Worm (Caenorhabditis elegans) whole organism, L1 larva: ENCODE results near the gene cul-2.

Experiments
- C04F5.9 ChIP-seq: sonication (generic microtip); optimal IDR thresholded peaks from 2 replicates; lab custom pipeline; 2016; ENCODE audit warnings: missing genetic modification characterization, missing compliant biosample characterization
- C34B4.2 ChIP-seq: sonication (generic microtip); optimal IDR thresholded peaks from 2 replicates; lab custom pipeline; 2017; ENCODE audit warnings: mild to moderate bottlenecking, missing genetic modification characterization, missing compliant biosample characterization
- F16B12.6 ChIP-seq: fragments of 150-350 bp; optimal IDR thresholded peaks from 2 replicates; lab custom pipeline; 2014; ENCODE audit warnings: missing biosample characterization, missing genetic modification characterization
- alr-1 ChIP-seq: fragments of 200-800 bp; sonication (Bioruptor generic); optimal IDR thresholded peaks from 2 replicates; lab custom pipeline; 2018; ENCODE audit warnings: borderline replicate concordance, mild to moderate bottlenecking, missing genetic modification characterization, missing compliant biosample characterization
- aly-2 ChIP-seq: fragments of 150-350 bp; optimal IDR thresholded peaks from 2 replicates; lab custom pipeline; 2014; ENCODE audit warnings: missing biosample characterization, missing genetic modification characterization
- ama-1 ChIP-seq: fragments of 150-350 bp; optimal IDR thresholded peaks from 2 replicates; lab custom pipeline; 2014
- ceh-63 ChIP-seq: fragments of 200-800 bp; sonication (Bioruptor generic); optimal IDR thresholded peaks from 2 replicates; lab custom pipeline; 2018; ENCODE audit warnings: mild to moderate bottlenecking, missing genetic modification characterization, missing compliant biosample characterization
- ceh-8 ChIP-seq: fragments of 200-800 bp; sonication (Bioruptor generic); optimal IDR thresholded peaks from 2 replicates; lab custom pipeline; 2018; ENCODE audit warnings: mild to moderate bottlenecking, missing genetic modification characterization, moderate library complexity, missing compliant biosample characterization
- ceh-88 ChIP-seq: fragments of 200-800 bp; sonication (Bioruptor generic); IDR thresholded peaks from 2 replicates; pipeline ENCODE4 v1.3.6; 2022; ENCODE audit warnings: missing genetic modification characterization, missing compliant biosample characterization
- ceh-90 ChIP-seq: sonication (generic microtip); optimal IDR thresholded peaks from 2 replicates; lab custom pipeline; 2016; ENCODE audit warnings: missing genetic modification characterization, missing compliant biosample characterization
- dpl-1 ChIP-seq, 3 experiments: fragments of 150-350 bp in 2 of 3; sonication (generic microtip) in 1 of 3; optimal IDR thresholded peaks; 2 replicates each; lab custom pipeline; 2014 to 2017; ENCODE audit warnings: missing biosample characterization in 3 of 3, missing genetic modification characterization in 3 of 3, missing genetic modification reagents in 3 of 3
- dsc-1 ChIP-seq: sonication (generic microtip); optimal IDR thresholded peaks from 2 replicates; lab custom pipeline; 2016; ENCODE audit warnings: mild to moderate bottlenecking, missing genetic modification characterization, missing compliant biosample characterization
- efl-1 ChIP-seq, 4 experiments: fragments of 150-350 bp; optimal IDR thresholded peaks in 3 of 4; peaks in 1 of 4; 1 replicate in 1 of 4; 2 replicates in 3 of 4; lab custom pipeline; 2014; ENCODE audit warnings: missing biosample characterization in 2 of 4, missing genetic modification characterization in 2 of 4, missing genetic modification reagents in 2 of 4
- elt-2 ChIP-seq: sonication (generic microtip); optimal IDR thresholded peaks from 2 replicates; lab custom pipeline; 2016; ENCODE audit warnings: missing genetic modification characterization, mild to moderate bottlenecking, inconsistent platforms, missing compliant biosample characterization, missing genetic modification reagents
- fkh-4 ChIP-seq: sonication (generic microtip); optimal IDR thresholded peaks from 2 replicates; lab custom pipeline; 2016; ENCODE audit warnings: missing compliant biosample characterization, missing genetic modification characterization, borderline replicate concordance
- grh-1 ChIP-seq: fragments of 200-800 bp; sonication (Bioruptor generic); IDR thresholded peaks from 2 replicates; pipeline ENCODE4 v1.3.6; 2022; ENCODE audit warnings: missing genetic modification reagents, missing genetic modification characterization, missing compliant biosample characterization
- hpl-2 ChIP-seq: fragments of 150-350 bp; optimal IDR thresholded peaks from 2 replicates; lab custom pipeline; 2014; ENCODE audit warnings: missing biosample characterization, missing genetic modification reagents, missing genetic modification characterization
- lin-15B ChIP-seq: fragments of 150-350 bp; sonication (generic microtip); optimal IDR thresholded peaks from 3 replicates; lab custom pipeline; 2014; ENCODE audit warnings: missing biosample characterization, missing genetic modification characterization
- lin-39 ChIP-seq: fragments of 150-350 bp; optimal IDR thresholded peaks from 2 replicates; lab custom pipeline; 2014; ENCODE audit warnings: missing biosample characterization, missing genetic modification reagents, missing genetic modification characterization
- mef-2 ChIP-seq: fragments of 150-350 bp; optimal IDR thresholded peaks from 2 replicates; lab custom pipeline; 2014; ENCODE audit warnings: missing biosample characterization, missing genetic modification characterization
- mep-1 ChIP-seq: fragments of 150-350 bp; optimal IDR thresholded peaks from 2 replicates; lab custom pipeline; 2014; ENCODE audit warnings: missing biosample characterization, missing genetic modification characterization
- nhr-237 ChIP-seq: fragments of 150-350 bp; optimal IDR thresholded peaks from 2 replicates; lab custom pipeline; 2014; ENCODE audit warnings: missing biosample characterization, missing genetic modification characterization
- nhr-28 ChIP-seq: fragments of 150-350 bp; optimal IDR thresholded peaks from 2 replicates; lab custom pipeline; 2014; ENCODE audit warnings: missing biosample characterization, missing genetic modification characterization
- nhr-47 ChIP-seq: sonication (generic microtip); optimal IDR thresholded peaks from 2 replicates; lab custom pipeline; 2016; ENCODE audit warnings: mild to moderate bottlenecking, missing genetic modification characterization, moderate library complexity, missing compliant biosample characterization
- pag-3 ChIP-seq: sonication (generic microtip); optimal IDR thresholded peaks from 2 replicates; lab custom pipeline; 2017; ENCODE audit warnings: missing genetic modification characterization, mild to moderate bottlenecking, missing compliant biosample characterization, antibody characterized with exemption, borderline replicate concordance; ENCODE audit not compliant: insufficient read depth
- snpc-4 ChIP-seq: fragments of 150-350 bp; optimal IDR thresholded peaks from 2 replicates; lab custom pipeline; 2014; ENCODE audit warnings: missing biosample characterization, missing genetic modification characterization
- snu-23 ChIP-seq: sonication (generic microtip); optimal IDR thresholded peaks from 2 replicates; lab custom pipeline; 2016; ENCODE audit warnings: missing genetic modification characterization, missing compliant biosample characterization
- sox-4 ChIP-seq: sonication (generic microtip); optimal IDR thresholded peaks from 2 replicates; lab custom pipeline; 2016; ENCODE audit warnings: missing genetic modification characterization, missing compliant biosample characterization
- sptf-1 ChIP-seq: fragments of 150-350 bp; optimal IDR thresholded peaks from 2 replicates; lab custom pipeline; 2014; ENCODE audit warnings: missing biosample characterization, missing genetic modification characterization
- sup-37 ChIP-seq: fragments of 200-800 bp; sonication (Bioruptor generic); optimal IDR thresholded peaks from 2 replicates; lab custom pipeline; 2018; ENCODE audit warnings: mild to moderate bottlenecking, missing genetic modification characterization, missing compliant biosample characterization
- tbx-2 ChIP-seq: sonication (generic microtip); optimal IDR thresholded peaks from 2 replicates; lab custom pipeline; 2016; ENCODE audit warnings: missing genetic modification characterization, missing compliant biosample characterization
- unc-30 ChIP-seq: sonication (generic microtip); optimal IDR thresholded peaks from 2 replicates; lab custom pipeline; 2017; ENCODE audit warnings: missing biosample characterization, missing genetic modification characterization
- unc-62 ChIP-seq: fragments of 150-350 bp; optimal IDR thresholded peaks from 2 replicates; lab custom pipeline; 2014; ENCODE audit warnings: missing biosample characterization, missing genetic modification reagents, missing genetic modification characterization
- unc-98 ChIP-seq: fragments of 200-800 bp; sonication (Bioruptor generic); IDR thresholded peaks from 2 replicates; pipeline ENCODE4 v1.3.6; 2022; ENCODE audit warnings: missing genetic modification characterization, missing compliant biosample characterization
- zag-1 ChIP-seq: fragments of 150-350 bp; optimal IDR thresholded peaks from 2 replicates; lab custom pipeline; 2014; ENCODE audit warnings: missing biosample characterization, missing genetic modification characterization
- zip-4 ChIP-seq: fragments of 200-800 bp; sonication (Bioruptor generic); optimal IDR thresholded peaks from 2 replicates; lab custom pipeline; 2018; ENCODE audit warnings: mild to moderate bottlenecking, missing genetic modification characterization, moderate library complexity, missing compliant biosample characterization
- ztf-11 ChIP-seq, 2 experiments: sonication (generic microtip); optimal IDR thresholded peaks; 2 replicates each; lab custom pipeline; 2016 to 2017; ENCODE audit warnings: missing genetic modification characterization in 2 of 2, missing biosample characterization in 1 of 2, missing compliant biosample characterization in 1 of 2

Gene cul-2

ce11 chrIII:13643534-13643933 is 43.5 kb upstream of the cul-2 start, which contains the start of the genes drr-2 and set-16 (continued):
- TF ChIP-seq F16B12.6 (tag; lab: Kevin White, UChicago) = peak; percentile 100
- TF ChIP-seq fkh-4 (tag; lab: Kevin White, UChicago) = peak; percentile 88
- TF ChIP-seq ceh-63 (GFP tag; lab: Kevin White, UChicago) = peak; percentile 56
- peak; percentile 96 for TF ChIP-seq sup-37 (GFP tag; lab: Kevin White, UChicago)
- TF ChIP-seq elt-2 (tag; lab: Kevin White, UChicago) = peak; percentile 98
- TF ChIP-seq snu-23 = peak; percentile 99
- peak; percentile 99 for TF ChIP-seq nhr-47
- peak; percentile 85 for TF ChIP-seq mef-2 (tag; lab: Kevin White, UChicago)

- peak; percentile 70 for TF ChIP-seq alr-1
- no peak for TF ChIP-seq C04F5.9 (tag; lab: Kevin White, UChicago)
- TF ChIP-seq, all 84 proteins: peak for 1
Measured at ce11 chrIII:13644279-13644678, 42.8 kb upstream of the cul-2 start.

ce11 chrIII:13645885-13646488 is 41.1 kb upstream of the cul-2 start:
- TF ChIP-seq sptf-1 (tag; lab: Kevin White, UChicago) (no peak), hpl-2 (GFP tag; lab: Kevin White, UChicago) (no peak), efl-1 (optimal IDR thresholded peaks at IDR 0.05; lab: Kevin White, UChicago) (no peak), efl-1 (GFP tag; optimal IDR thresholded peaks at IDR 0.05 in 1 of 2; lab: Kevin White, UChicago) (peak in 1 of 2 experiments; percentile 13)

- no peak for TF ChIP-seq alr-1
Measured at ce11 chrIII:13648540-13648939, 38.5 kb upstream of the cul-2 start.

ce11 chrIII:13651414-13651813 is 35.7 kb upstream of the cul-2 start:
- TF ChIP-seq C04F5.9 (tag; lab: Kevin White, UChicago) (no peak), lin-15B (no peak), ceh-8 (peak; percentile 13)

ce11 chrIII:13652010-13652409 is 35.1 kb upstream of the cul-2 start:
- TF ChIP-seq mep-1 (no peak), unc-30 (tag; lab: Kevin White, UChicago) (no peak), ztf-11 (tag; optimal IDR thresholded peaks at IDR 0.05; lab: Kevin White, UChicago) (no peak), lin-39 (tag; lab: Kevin White, UChicago) (no peak), nhr-237 (tag; lab: Kevin White, UChicago) (no peak)
- TF ChIP-seq, all 84 proteins: peak for 0

ce11 chrIII:13652708-13653107 is 34.4 kb upstream of the cul-2 start:
- TF ChIP-seq alr-1 (no peak), unc-62 (no peak), ama-1 (no peak), pag-3 (tag; lab: Kevin White, UChicago) (no peak), ceh-88 (no peak), zip-4 (GFP tag; lab: Kevin White, UChicago) (no peak), nhr-28 (tag; lab: Kevin White, UChicago) (no peak), sptf-1 (tag; lab: Kevin White, UChicago) (no peak)

ce11 chrIII:13654950-13655349 is 32.1 kb upstream of the cul-2 start:
- TF ChIP-seq lin-15B (no peak), zag-1 (tag; lab: Kevin White, UChicago) (no peak), ceh-90 (no peak), aly-2 (tag; lab: Kevin White, UChicago) (no peak), dpl-1 (GFP tag; optimal IDR thresholded peaks at IDR 0.05; lab: Kevin White, UChicago) (no peak), snpc-4 (no peak), grh-1 (GFP tag; lab: Robert Waterston, UW) (no peak), tbx-2 (no peak), C34B4.2 (tag; lab: Kevin White, UChicago) (no peak), sox-4 (tag; lab: Kevin White, UChicago) (no peak), mep-1 (no peak), unc-98 (GFP tag; lab: Robert Waterston, UW) (no peak), dsc-1 (tag; lab: Kevin White, UChicago) (no peak)
